Worm (Caenorhabditis elegans) whole organism, L1 larva: ENCODE measurements around the gene ins-14.

Experiments used
- C04F5.9 ChIP-seq: sonication (generic microtip); optimal IDR thresholded peaks from 2 replicates; lab custom pipeline; 2016; ENCODE audit warnings: missing genetic modification characterization, missing compliant biosample characterization
- C16A3.4 ChIP-seq: fragments of 150-350 bp; optimal IDR thresholded peaks from 2 replicates; lab custom pipeline; 2014; ENCODE audit warnings: missing biosample characterization, missing genetic modification characterization
- C34B4.2 ChIP-seq: sonication (generic microtip); optimal IDR thresholded peaks from 2 replicates; lab custom pipeline; 2017; ENCODE audit warnings: mild to moderate bottlenecking, missing genetic modification characterization, missing compliant biosample characterization
- F16B12.6 ChIP-seq: fragments of 150-350 bp; optimal IDR thresholded peaks from 2 replicates; lab custom pipeline; 2014; ENCODE audit warnings: missing biosample characterization, missing genetic modification characterization
- alr-1 ChIP-seq: fragments of 200-800 bp; sonication (Bioruptor generic); optimal IDR thresholded peaks from 2 replicates; lab custom pipeline; 2018; ENCODE audit warnings: borderline replicate concordance, mild to moderate bottlenecking, missing genetic modification characterization, missing compliant biosample characterization
- aly-2 ChIP-seq: fragments of 150-350 bp; optimal IDR thresholded peaks from 2 replicates; lab custom pipeline; 2014; ENCODE audit warnings: missing biosample characterization, missing genetic modification characterization
- blmp-1 ChIP-seq: fragments of 150-350 bp; optimal IDR thresholded peaks from 2 replicates; lab custom pipeline; 2014; ENCODE audit warnings: missing biosample characterization, missing genetic modification characterization
- ceh-63 ChIP-seq: fragments of 200-800 bp; sonication (Bioruptor generic); optimal IDR thresholded peaks from 2 replicates; lab custom pipeline; 2018; ENCODE audit warnings: mild to moderate bottlenecking, missing genetic modification characterization, missing compliant biosample characterization
- dpl-1 ChIP-seq, 3 experiments: fragments of 150-350 bp in 2 of 3; sonication (generic microtip) in 1 of 3; optimal IDR thresholded peaks; 2 replicates each; lab custom pipeline; 2014 to 2017; ENCODE audit warnings: missing biosample characterization in 3 of 3, missing genetic modification characterization in 3 of 3, missing genetic modification reagents in 3 of 3
- efl-1 ChIP-seq, 4 experiments: fragments of 150-350 bp; optimal IDR thresholded peaks in 3 of 4; peaks in 1 of 4; 1 replicate in 1 of 4; 2 replicates in 3 of 4; lab custom pipeline; 2014; ENCODE audit warnings: missing biosample characterization in 2 of 4, missing genetic modification characterization in 2 of 4, missing genetic modification reagents in 2 of 4
- elt-3 ChIP-seq, 6 experiments: fragments of 150-350 bp in 1 of 6; sonication (generic microtip); optimal IDR thresholded peaks; 2 replicates each; lab custom pipeline; 2017 to 2018; ENCODE audit warnings: missing biosample characterization in 6 of 6, missing genetic modification characterization in 6 of 6, inconsistent platforms in 1 of 6
- fkh-10 ChIP-seq: sonication (generic microtip); optimal IDR thresholded peaks from 2 replicates; lab custom pipeline; 2017; ENCODE audit warnings: missing biosample characterization, missing genetic modification reagents, missing genetic modification characterization
- fkh-4 ChIP-seq: sonication (generic microtip); optimal IDR thresholded peaks from 2 replicates; lab custom pipeline; 2016; ENCODE audit warnings: missing compliant biosample characterization, missing genetic modification characterization, borderline replicate concordance
- fos-1 ChIP-seq: fragments of 150-350 bp; optimal IDR thresholded peaks from 2 replicates; lab custom pipeline; 2014; ENCODE audit warnings: missing biosample characterization, missing genetic modification characterization
- grh-1 ChIP-seq: fragments of 200-800 bp; sonication (Bioruptor generic); IDR thresholded peaks from 2 replicates; pipeline ENCODE4 v1.3.6; 2022; ENCODE audit warnings: missing genetic modification reagents, missing genetic modification characterization, missing compliant biosample characterization
- hlh-17 ChIP-seq: fragments of 200-800 bp; sonication (Bioruptor generic); optimal IDR thresholded peaks from 2 replicates; lab custom pipeline; 2018; ENCODE audit warnings: missing genetic modification characterization, mild to moderate bottlenecking, missing compliant biosample characterization, moderate library complexity, borderline replicate concordance
- hlh-4 ChIP-seq: sonication (generic microtip); optimal IDR thresholded peaks from 2 replicates; lab custom pipeline; 2016; ENCODE audit warnings: mild to moderate bottlenecking, missing genetic modification characterization, missing compliant biosample characterization
- isw-1 ChIP-seq: fragments of 200-800 bp; sonication (Bioruptor generic); IDR thresholded peaks from 2 replicates; pipeline ENCODE4 v1.3.6; 2022; ENCODE audit warnings: missing genetic modification characterization, missing compliant biosample characterization
- lin-35 ChIP-seq, 2 experiments: fragments of 150-350 bp; optimal IDR thresholded peaks; 2 replicates each; lab custom pipeline; 2014; ENCODE audit warnings: missing biosample characterization in 2 of 2, missing genetic modification characterization in 2 of 2, missing genetic modification reagents in 2 of 2
- mep-1 ChIP-seq: fragments of 150-350 bp; optimal IDR thresholded peaks from 2 replicates; lab custom pipeline; 2014; ENCODE audit warnings: missing biosample characterization, missing genetic modification characterization
- nhr-28 ChIP-seq: fragments of 150-350 bp; optimal IDR thresholded peaks from 2 replicates; lab custom pipeline; 2014; ENCODE audit warnings: missing biosample characterization, missing genetic modification characterization
- nhr-71 ChIP-seq: sonication (generic microtip); optimal IDR thresholded peaks from 2 replicates; lab custom pipeline; 2016; ENCODE audit warnings: mild to moderate bottlenecking, missing genetic modification characterization, moderate library complexity, missing compliant biosample characterization
- nhr-76 ChIP-seq: sonication (generic microtip); optimal IDR thresholded peaks from 2 replicates; lab custom pipeline; 2017; ENCODE audit warnings: missing biosample characterization, missing genetic modification characterization
- nhr-77 ChIP-seq: fragments of 150-350 bp; optimal IDR thresholded peaks from 2 replicates; lab custom pipeline; 2014; ENCODE audit warnings: missing biosample characterization, missing genetic modification characterization
- pag-3 ChIP-seq: sonication (generic microtip); optimal IDR thresholded peaks from 2 replicates; lab custom pipeline; 2017; ENCODE audit warnings: missing genetic modification characterization, mild to moderate bottlenecking, missing compliant biosample characterization, antibody characterized with exemption, borderline replicate concordance; ENCODE audit not compliant: insufficient read depth
- pqm-1 ChIP-seq: sonication (generic microtip); optimal IDR thresholded peaks from 3 replicates; lab custom pipeline; 2017; ENCODE audit warnings: missing biosample characterization, missing genetic modification characterization
- skn-1 ChIP-seq: fragments of 150-350 bp; optimal IDR thresholded peaks from 2 replicates; lab custom pipeline; 2014; ENCODE audit warnings: missing biosample characterization, missing genetic modification characterization
- tlp-1 ChIP-seq: fragments of 150-350 bp; optimal IDR thresholded peaks from 2 replicates; lab custom pipeline; 2014; ENCODE audit warnings: missing biosample characterization, missing genetic modification characterization
- unc-62 ChIP-seq: fragments of 150-350 bp; optimal IDR thresholded peaks from 2 replicates; lab custom pipeline; 2014; ENCODE audit warnings: missing biosample characterization, missing genetic modification reagents, missing genetic modification characterization
- unc-86 ChIP-seq: sonication (generic microtip); optimal IDR thresholded peaks from 2 replicates; lab custom pipeline; 2016; ENCODE audit warnings: missing genetic modification characterization, missing compliant biosample characterization
- xbp-1 ChIP-seq: sonication (generic microtip); optimal IDR thresholded peaks from 2 replicates; lab custom pipeline; 2016; ENCODE audit warnings: missing genetic modification characterization, missing compliant biosample characterization
- zip-4 ChIP-seq: fragments of 200-800 bp; sonication (Bioruptor generic); optimal IDR thresholded peaks from 2 replicates; lab custom pipeline; 2018; ENCODE audit warnings: mild to moderate bottlenecking, missing genetic modification characterization, moderate library complexity, missing compliant biosample characterization

Gene ins-14

ce11 chrII:6721581-6721980 lies 24.0 kb downstream of the ins-14 start (continued):
- TF ChIP-seq elt-3 (tag; optimal IDR thresholded peaks at IDR 0.05; lab: Kevin White, UChicago), result peak in 2 of 6 experiments; percentile 9 to 17
- peak; percentile 45 for TF ChIP-seq nhr-77
- 0 out of 2 replicates have a peak, but pooled peaks have one; percentile 9 for TF ChIP-seq grh-1 (GFP tag; lab: Robert Waterston, UW)
- peak; percentile 26 for TF ChIP-seq xbp-1
- TF ChIP-seq F16B12.6 (tag; lab: Kevin White, UChicago), result no peak
- no peak for TF ChIP-seq nhr-76
- TF ChIP-seq mep-1, result peak; percentile 1

- no peak for TF ChIP-seq hlh-4 (tag; lab: Kevin White, UChicago)
- no peak for TF ChIP-seq fos-1
- no peak for TF ChIP-seq mep-1
- TF ChIP-seq zip-4 (GFP tag; lab: Kevin White, UChicago), result no peak
- no peak for TF ChIP-seq pqm-1
- TF ChIP-seq unc-86 (tag; lab: Kevin White, UChicago), result no peak
- TF ChIP-seq hlh-17 (GFP tag; lab: Kevin White, UChicago), result no peak
- TF ChIP-seq unc-62, result no peak
- TF ChIP-seq, all 84 proteins: peak for 0
Measured at ce11 chrII:6718221-6718620, 27.4 kb downstream of the ins-14 start, which contains the start of gene tsp-10. TSS of gene tsp-10 (plus strand) at chrII:6718586.

DNA sequence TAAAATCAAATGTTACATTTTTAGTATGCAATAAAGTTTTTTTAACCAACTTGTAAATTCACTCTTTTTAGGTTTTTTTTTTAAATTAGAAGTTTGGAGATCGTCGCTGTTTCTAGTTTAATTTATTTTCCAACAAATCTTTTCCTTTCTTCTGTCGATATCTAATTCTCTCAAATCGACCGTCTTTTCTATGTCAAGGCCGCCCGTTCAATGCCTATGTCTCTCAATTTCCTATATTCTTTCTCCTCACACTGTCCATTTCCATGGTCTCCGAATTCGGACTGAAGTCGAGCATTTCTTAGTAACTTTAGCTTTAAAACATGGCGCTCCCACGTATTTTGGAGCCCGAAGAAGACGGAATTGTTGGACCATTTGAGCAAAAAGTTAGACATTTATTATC lies 29.0 kb downstream of the ins-14 start, which contains the start of the genes T14B4.5 and T14B4.20:
Gene T14B4.5 (plus strand): TSS at position 226 of the 400 bp plus-strand sequence.
Gene T14B4.20 (plus strand): TSS at position 264 of the 400 bp plus-strand sequence.
- TF ChIP-seq fkh-10 (GFP tag; lab: Kevin White, UChicago) (no peak), isw-1 (no peak), alr-1 (tag; lab: Kevin White, UChicago) (no peak), blmp-1 (tag; lab: Kevin White, UChicago) (peak; percentile 80), fkh-4 (tag; lab: Kevin White, UChicago) (no peak), aly-2 (tag; lab: Kevin White, UChicago) (no peak), mep-1 (no peak)

DNA sequence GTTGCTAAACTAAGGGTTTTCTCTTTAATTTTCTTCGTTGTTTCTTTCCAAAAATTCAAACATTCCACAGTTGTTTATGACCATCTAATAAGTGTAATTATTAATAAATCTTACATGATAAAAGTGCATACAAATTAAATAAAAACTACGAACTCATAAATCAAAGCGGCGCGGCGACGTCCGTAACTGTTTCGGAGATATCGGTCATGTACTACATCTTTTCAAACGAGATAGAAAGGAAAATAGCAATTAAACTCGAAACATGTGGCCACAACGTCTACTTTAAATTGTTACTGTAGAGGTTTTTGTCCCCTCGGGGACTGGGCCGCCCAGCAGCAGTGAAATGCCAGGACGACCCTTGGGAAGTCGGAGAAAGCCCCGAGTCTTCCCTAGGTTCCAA lies 29.8 kb downstream of the ins-14 start:
- TF ChIP-seq blmp-1 (tag; lab: Kevin White, UChicago), result peak; percentile 86
- TF ChIP-seq isw-1, result no peak
- no peak for TF ChIP-seq C04F5.9 (tag; lab: Kevin White, UChicago)
- no peak for TF ChIP-seq C16A3.4 (tag; lab: Kevin White, UChicago)

- TF ChIP-seq efl-1 (optimal IDR thresholded peaks at IDR 0.05; lab: Kevin White, UChicago), result no peak
- no peak for TF ChIP-seq efl-1 (GFP tag; optimal IDR thresholded peaks at IDR 0.05 in 1 of 2; lab: Kevin White, UChicago)
- no peak for TF ChIP-seq tlp-1 (tag; lab: Kevin White, UChicago)
- TF ChIP-seq elt-3 (tag; optimal IDR thresholded peaks at IDR 0.05; lab: Kevin White, UChicago), result peak in 1 of 6 experiments; percentile 11
- peak; percentile 99 for TF ChIP-seq blmp-1 (tag; lab: Kevin White, UChicago)
Measured at ce11 chrII:6713832-6714342, 31.7 kb downstream of the ins-14 start, which contains the start of gene dpy-2. TSS of gene dpy-2 (plus strand) at chrII:6714292.

DNA sequence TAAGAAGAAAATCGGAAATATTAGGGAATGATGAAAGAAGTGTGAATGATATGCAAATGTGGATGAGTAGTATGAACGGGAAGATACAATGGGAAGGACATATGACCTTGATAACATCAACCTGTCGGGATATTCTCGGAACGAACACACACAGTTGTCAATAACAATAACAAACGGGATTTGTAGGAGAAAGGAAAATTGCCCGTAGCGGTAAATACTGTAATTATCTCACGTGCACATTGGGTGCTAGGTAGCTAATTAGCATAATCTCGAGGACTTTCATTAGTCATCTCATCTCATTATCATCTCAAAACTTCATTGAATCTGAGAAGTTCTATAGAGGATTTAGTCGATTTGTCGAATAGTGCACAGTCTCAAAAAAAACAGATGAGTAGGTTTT lies 32.6 kb downstream of the ins-14 start:
- no peak for TF ChIP-seq unc-62
- TF ChIP-seq dpl-1 (GFP tag; optimal IDR thresholded peaks at IDR 0.05; lab: Kevin White, UChicago), result no peak
- no peak for TF ChIP-seq lin-35 (GFP tag; optimal IDR thresholded peaks at IDR 0.05; lab: Kevin White, UChicago)
- no peak for TF ChIP-seq pqm-1
- no peak for TF ChIP-seq nhr-71
- TF ChIP-seq fkh-10 (GFP tag; lab: Kevin White, UChicago), result no peak
- TF ChIP-seq nhr-28, result no peak
- TF ChIP-seq fkh-4 (tag; lab: Kevin White, UChicago), result no peak
- no peak for TF ChIP-seq ceh-63
- TF ChIP-seq pag-3, result no peak
- TF ChIP-seq xbp-1, result no peak
- TF ChIP-seq skn-1 (tag; lab: Kevin White, UChicago), result no peak
- TF ChIP-seq C34B4.2 (tag; lab: Kevin White, UChicago), result no peak
